Fruit fly (Drosophila melanogaster) S2 (cell line): Measurements from ENCODE around the gene Ilp8.

ENCODE experiments used
- CG8478 ChIP-seq: fragments of >200 bp; optimal IDR thresholded peaks from 2 replicates; lab custom pipeline; 2018
- CTCF ChIP-seq, 2 experiments: fragments of >200 bp; optimal IDR thresholded peaks; 2 replicates each; lab custom pipeline; 2018

dm6 chr3L:17010492-17011303 is 21.2 kb downstream of the Ilp8 start:
- TF ChIP-seq CTCF (optimal IDR thresholded peaks at IDR 0.05; lab: Kevin White, UChicago) (no peak), CG8478 (lab: Kevin White, UChicago) (no peak)
